Worm (Caenorhabditis elegans): Measurements from ENCODE around the gene Y46H3D.8.

Gene Y46H3D.8

DNA sequence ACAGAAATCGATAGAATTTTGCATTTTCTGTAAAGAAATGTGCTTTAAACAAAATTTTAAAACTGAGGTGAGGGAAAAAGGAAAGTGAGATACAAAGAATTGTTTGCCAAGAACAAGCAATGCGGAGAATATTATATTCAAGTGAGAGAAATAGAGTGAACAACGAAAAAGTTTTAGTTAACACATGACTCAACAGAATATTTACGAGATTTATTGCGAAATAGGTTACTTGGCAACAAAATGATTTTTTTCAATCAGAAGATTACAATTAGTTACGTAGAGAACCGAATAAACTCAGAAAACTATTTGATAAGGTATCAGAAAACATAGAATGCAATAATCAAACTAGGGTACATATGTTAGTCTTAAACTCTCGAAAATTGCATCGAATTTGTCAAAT, 9.6 kb downstream of the Y46H3D.8 start, which contains the start of gene nhr-117:
nhr-117 (minus strand) TSS at position 27 of the 400 bp plus-strand sequence.
- TF ChIP-seq C34F6.9 (tag; optimal IDR thresholded peaks at IDR 0.05), result peak; percentile 53
- no peak for TF ChIP-seq dmd-4 (tag; optimal IDR thresholded peaks at IDR 0.05)
- peak; percentile 27 for TF ChIP-seq nhr-129 (tag; optimal IDR thresholded peaks at IDR 0.05)
- TF ChIP-seq gmeb-1 (tag; optimal IDR thresholded peaks at IDR 0.05), result peak; percentile 5

DNA sequence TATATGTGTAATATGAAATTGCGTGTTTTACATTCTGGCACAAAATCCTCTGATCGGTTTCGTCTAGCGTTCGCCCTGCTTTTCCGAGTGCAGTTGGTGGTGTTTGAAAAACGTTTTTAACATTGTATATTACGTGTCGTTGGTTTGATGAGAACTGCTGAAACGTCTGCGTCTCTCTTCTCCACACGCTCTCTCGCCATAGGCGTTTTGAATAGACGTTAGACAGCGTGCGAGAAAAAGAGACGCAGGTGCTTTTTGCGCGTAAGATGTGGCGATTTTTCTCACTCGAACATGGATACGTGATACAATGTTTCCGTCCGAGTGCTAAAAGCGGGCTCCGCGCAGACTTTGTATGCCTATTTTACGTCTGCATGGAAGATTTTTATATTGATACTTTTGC, 10.5 kb downstream of the Y46H3D.8 start:
- TF ChIP-seq zag-1 (tag; optimal IDR thresholded peaks at IDR 0.05) (no peak), sma-3 (GFP tag; optimal IDR thresholded peaks at IDR 0.05) (no peak)

DNA sequence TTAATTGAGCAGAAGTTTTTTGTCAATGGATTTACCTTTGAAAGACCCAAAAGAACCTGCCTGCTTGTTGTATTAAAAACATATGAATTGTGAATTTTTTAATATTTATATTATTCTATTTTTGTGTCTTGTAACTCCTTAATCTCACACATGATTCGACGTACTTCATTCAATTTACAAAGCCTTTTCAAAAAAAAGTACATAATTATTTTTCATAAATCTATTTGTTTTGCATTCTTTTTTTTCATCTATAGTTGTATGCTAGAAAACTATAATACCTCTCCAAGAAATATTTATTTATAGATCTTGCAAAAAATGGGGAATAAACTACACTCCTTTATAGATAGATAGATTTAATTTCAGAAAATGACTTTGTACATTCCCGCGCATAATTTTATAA, 12.3 kb downstream of the Y46H3D.8 start, which contains the start of gene nhr-179:
nhr-179 (minus strand) TSS at position 101 of the 400 bp plus-strand sequence.
- no peak for TF ChIP-seq sma-9 (GFP tag; optimal IDR thresholded peaks at IDR 0.05)
- no peak for TF ChIP-seq sma-9 (tag; optimal IDR thresholded peaks at IDR 0.05)
- no peak for TF ChIP-seq nhr-21 (tag; optimal IDR thresholded peaks at IDR 0.05)
- no peak for TF ChIP-seq nhr-6 (tag; optimal IDR thresholded peaks at IDR 0.05)
- no peak for TF ChIP-seq nhr-129 (tag; optimal IDR thresholded peaks at IDR 0.05)
- TF ChIP-seq ztf-4 (tag; optimal IDR thresholded peaks at IDR 0.05), result no peak
- TF ChIP-seq mdl-1 (tag; optimal IDR thresholded peaks at IDR 0.05), result no peak
- no peak for TF ChIP-seq nhr-10 (tag; optimal IDR thresholded peaks at IDR 0.05)
- TF ChIP-seq sem-4 (tag; optimal IDR thresholded peaks at IDR 0.05), result no peak
- TF ChIP-seq nhr-25 (tag; optimal IDR thresholded peaks at IDR 0.05), result no peak

DNA sequence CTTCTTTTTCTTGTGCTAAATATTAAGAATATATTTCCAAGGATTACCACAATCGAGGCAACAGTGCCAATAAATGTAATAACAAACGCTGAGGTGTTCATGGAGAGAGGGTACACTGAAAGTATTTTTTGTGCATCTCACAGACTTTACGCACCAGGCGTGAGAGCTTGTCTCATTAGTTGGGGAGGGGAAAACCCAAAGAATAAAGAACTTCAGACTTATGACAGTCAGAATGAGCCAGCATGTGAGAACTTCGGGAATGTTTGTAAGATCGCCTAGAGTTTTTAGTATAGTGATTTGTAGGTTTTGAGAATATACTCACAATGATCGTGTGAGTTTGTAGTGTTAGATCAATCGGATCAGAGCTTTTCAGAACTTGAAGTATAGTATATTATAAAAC, 16.3 kb downstream of the Y46H3D.8 start, which contains the start of gene srbc-41:
srbc-41 (minus strand) TSS at position 101 of the 400 bp plus-strand sequence.
- no peak for TF ChIP-seq nhr-129 (tag; optimal IDR thresholded peaks at IDR 0.05)
- no peak for TF ChIP-seq unc-39 (tag; optimal IDR thresholded peaks at IDR 0.05)
- TF ChIP-seq gmeb-1 (tag; optimal IDR thresholded peaks at IDR 0.05), result no peak
- no peak for TF ChIP-seq ZK546.5 (tag; optimal IDR thresholded peaks at IDR 0.05)
- TF ChIP-seq skn-1 (tag; optimal IDR thresholded peaks at IDR 0.05), result no peak
- no peak for TF ChIP-seq mab-5 (tag; optimal IDR thresholded peaks at IDR 0.05)
- no peak for TF ChIP-seq ama-1 (optimal IDR thresholded peaks at IDR 0.05)
- TF ChIP-seq unc-62 (GFP tag; optimal IDR thresholded peaks at IDR 0.05), result no peak
- TF ChIP-seq snpc-4 (tag; optimal IDR thresholded peaks at IDR 0.05), result no peak
- TF ChIP-seq unc-55 (GFP tag; optimal IDR thresholded peaks at IDR 0.05), result no peak
- TF ChIP-seq sem-4 (tag; optimal IDR thresholded peaks at IDR 0.05), result no peak
- TF ChIP-seq blmp-1 (tag; optimal IDR thresholded peaks at IDR 0.05; ENCODE audit: insufficient read depth), result no peak
- TF ChIP-seq nhr-12 (tag; optimal IDR thresholded peaks at IDR 0.05), result no peak
- no peak for TF ChIP-seq aly-2 (tag; optimal IDR thresholded peaks at IDR 0.05)

DNA sequence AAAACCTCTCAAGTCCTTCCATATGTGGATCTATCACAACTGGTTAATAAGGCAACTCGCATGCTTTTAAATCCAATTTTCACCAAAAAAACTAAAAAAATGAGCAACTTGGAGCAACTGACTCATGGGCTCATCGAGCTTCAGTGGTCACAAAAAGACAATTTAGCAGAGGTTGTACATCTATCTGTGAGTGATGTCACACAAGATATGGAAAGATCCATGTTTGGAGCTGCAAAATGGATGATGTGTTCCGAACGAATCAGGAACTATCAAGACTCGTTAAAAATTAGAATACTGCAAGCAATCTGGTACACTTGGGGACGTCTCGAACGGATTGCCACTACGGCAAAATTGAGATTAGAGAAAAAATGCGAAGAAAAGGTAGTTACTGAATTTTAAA, 19.5 kb downstream of the Y46H3D.8 start:
- TF ChIP-seq skn-1 (tag; optimal IDR thresholded peaks at IDR 0.05), result no peak
- TF ChIP-seq peb-1 (tag; optimal IDR thresholded peaks at IDR 0.05), result no peak
- TF ChIP-seq elt-3 (tag; optimal IDR thresholded peaks at IDR 0.05), result no peak
- no peak for TF ChIP-seq alr-1 (tag; optimal IDR thresholded peaks at IDR 0.05)
- no peak for TF ChIP-seq nhr-237 (tag; optimal IDR thresholded peaks at IDR 0.05)
- no peak for TF ChIP-seq ama-1 (optimal IDR thresholded peaks at IDR 0.05)
- TF ChIP-seq ZK546.5 (tag; optimal IDR thresholded peaks at IDR 0.05), result no peak
- no peak for TF ChIP-seq ztf-11 (tag; optimal IDR thresholded peaks at IDR 0.05)
- TF ChIP-seq nhr-23 (tag; optimal IDR thresholded peaks at IDR 0.05), result no peak
- no peak for TF ChIP-seq aly-2 (tag; optimal IDR thresholded peaks at IDR 0.05)
- TF ChIP-seq mdl-1 (tag; optimal IDR thresholded peaks at IDR 0.05), result no peak
- TF ChIP-seq crh-2 (tag; optimal IDR thresholded peaks at IDR 0.05), result no peak
- no peak for TF ChIP-seq blmp-1 (tag; optimal IDR thresholded peaks at IDR 0.05; ENCODE audit: insufficient read depth)
- no peak for TF ChIP-seq nhr-25 (tag; optimal IDR thresholded peaks at IDR 0.05)
- TF ChIP-seq nhr-10 (tag; optimal IDR thresholded peaks at IDR 0.05), result no peak
- no peak for TF ChIP-seq nhr-12 (tag; optimal IDR thresholded peaks at IDR 0.05)
- no peak for TF ChIP-seq lin-11 (tag; optimal IDR thresholded peaks at IDR 0.05)
- TF ChIP-seq lin-13 (GFP tag; optimal IDR thresholded peaks at IDR 0.05), result no peak
- no peak for TF ChIP-seq unc-55 (GFP tag; optimal IDR thresholded peaks at IDR 0.05)

Data from whole organism, L2 larva.